Worm (Caenorhabditis elegans) whole organism, L1 larva: ENCODE measurements around the gene mrpl-16.

Experiments
- Y116A8C.19 ChIP-seq: sonication (generic microtip); optimal IDR thresholded peaks from 2 replicates; lab custom pipeline; 2016; ENCODE audit warnings: missing compliant biosample characterization, missing genetic modification characterization, borderline replicate concordance
- ceh-63 ChIP-seq: fragments of 200-800 bp; sonication (Bioruptor generic); optimal IDR thresholded peaks from 2 replicates; lab custom pipeline; 2018; ENCODE audit warnings: mild to moderate bottlenecking, missing genetic modification characterization, missing compliant biosample characterization
- dpl-1 ChIP-seq, 3 experiments: fragments of 150-350 bp in 2 of 3; sonication (generic microtip) in 1 of 3; optimal IDR thresholded peaks; 2 replicates each; lab custom pipeline; 2014 to 2017; ENCODE audit warnings: missing biosample characterization in 3 of 3, missing genetic modification characterization in 3 of 3, missing genetic modification reagents in 3 of 3
- fkh-4 ChIP-seq: sonication (generic microtip); optimal IDR thresholded peaks from 2 replicates; lab custom pipeline; 2016; ENCODE audit warnings: missing compliant biosample characterization, missing genetic modification characterization, borderline replicate concordance
- irx-1 ChIP-seq: sonication (generic microtip); optimal IDR thresholded peaks from 2 replicates; lab custom pipeline; 2016; ENCODE audit warnings: missing genetic modification characterization, missing compliant biosample characterization
- mdl-1 ChIP-seq, 2 experiments: fragments of 150-350 bp; optimal IDR thresholded peaks; 2 replicates each; lab custom pipeline; 2014 to 2017; ENCODE audit warnings: missing biosample characterization in 2 of 2, missing genetic modification characterization in 2 of 2, inconsistent platforms in 1 of 2
- unc-130 ChIP-seq: fragments of 150-350 bp; optimal IDR thresholded peaks from 2 replicates; lab custom pipeline; 2017; ENCODE audit warnings: missing biosample characterization, missing genetic modification characterization, inconsistent platforms
- zag-1 ChIP-seq: fragments of 150-350 bp; optimal IDR thresholded peaks from 2 replicates; lab custom pipeline; 2014; ENCODE audit warnings: missing biosample characterization, missing genetic modification characterization

DNA sequence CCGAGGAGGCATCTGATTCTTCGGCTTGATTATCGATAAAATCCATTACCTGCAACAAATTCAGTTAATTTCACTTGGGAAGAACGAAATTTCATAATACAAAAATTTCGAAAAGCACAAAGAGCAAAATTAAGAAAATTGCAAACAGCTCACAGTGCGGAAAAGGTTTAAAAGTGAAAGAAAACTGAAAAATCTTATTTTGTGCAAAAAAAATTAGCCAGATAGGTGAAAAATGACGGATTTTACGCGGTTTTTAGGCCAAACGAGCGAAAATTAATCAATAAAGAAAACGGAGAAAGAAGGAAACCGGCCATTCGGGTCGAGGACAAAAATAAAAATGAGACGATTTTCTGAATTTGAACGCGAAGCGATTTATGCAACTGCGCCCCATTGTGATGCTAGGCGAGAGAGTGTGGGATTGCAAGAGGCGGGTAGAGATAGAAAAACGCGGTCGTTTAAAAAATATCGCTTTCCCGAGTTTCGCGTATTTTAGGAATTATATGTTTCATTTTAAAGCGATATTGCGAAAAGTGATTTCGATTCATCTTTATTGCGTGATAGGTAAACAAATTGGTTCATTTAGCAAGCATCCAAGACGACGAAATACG, 16.5 kb downstream of the mrpl-16 start, which contains the start of gene emb-5:
- TF ChIP-seq Y116A8C.19, result no peak
- peak; percentile 44 for TF ChIP-seq irx-1
- TF ChIP-seq dpl-1 (GFP tag; optimal IDR thresholded peaks at IDR 0.05; lab: Kevin White, UChicago), result peak; percentile 95 to 97 (median 96)
- TF ChIP-seq fkh-4 (tag; lab: Kevin White, UChicago), result no peak
- TF ChIP-seq zag-1 (tag; lab: Kevin White, UChicago), result no peak
- no peak for TF ChIP-seq unc-130
- TF ChIP-seq mdl-1 (tag; optimal IDR thresholded peaks at IDR 0.05; lab: Kevin White, UChicago), result peak in 1 of 2 experiments; percentile 36
- TF ChIP-seq ceh-63 (GFP tag; lab: Kevin White, UChicago), result no peak
